Worm (Caenorhabditis elegans) whole organism, L4 larva: Measurements from ENCODE around the gene smu-2.

Experiments
- ZK546.5 ChIP-seq, 2 experiments: sonication (generic microtip); optimal IDR thresholded peaks; 2 replicates each; lab custom pipeline; 2017; ENCODE audit warnings: missing biosample characterization in 2 of 2, missing genetic modification characterization in 2 of 2
- aha-1 ChIP-seq: fragments of 150-350 bp; peaks from one replicate; lab custom pipeline; 2014; ENCODE audit warnings: missing biosample characterization, missing genetic modification characterization
- ces-1 ChIP-seq: fragments of 150-350 bp; sonication (generic microtip); optimal IDR thresholded peaks from 4 replicates; lab custom pipeline; 2014; ENCODE audit warnings: missing biosample characterization, missing genetic modification reagents, missing genetic modification characterization
- ctbp-1 ChIP-seq: fragments of 200-800 bp; sonication (Bioruptor generic); IDR thresholded peaks from 2 replicates; pipeline ENCODE4 v1.3.6; 2022; ENCODE audit warnings: missing genetic modification reagents, missing genetic modification characterization, missing compliant biosample characterization
- duxl-1 ChIP-seq: sonication (generic microtip); optimal IDR thresholded peaks from 2 replicates; lab custom pipeline; 2016; ENCODE audit warnings: mild to moderate bottlenecking, missing genetic modification characterization, moderate library complexity, missing compliant biosample characterization; ENCODE audit not compliant: poor library complexity
- egl-27 ChIP-seq: sonication (generic microtip); optimal IDR thresholded peaks from 3 replicates; lab custom pipeline; 2017; ENCODE audit warnings: missing biosample characterization, missing genetic modification reagents, missing genetic modification characterization
- fos-1 ChIP-seq: fragments of 150-350 bp; optimal IDR thresholded peaks from 2 replicates; lab custom pipeline; 2014; ENCODE audit warnings: missing biosample characterization, missing genetic modification characterization
- lin-13 ChIP-seq: fragments of 150-350 bp; optimal IDR thresholded peaks from 2 replicates; lab custom pipeline; 2014; ENCODE audit warnings: missing biosample characterization, missing genetic modification reagents, missing genetic modification characterization
- lin-15B ChIP-seq: fragments of 150-350 bp; sonication (generic microtip); optimal IDR thresholded peaks from 3 replicates; lab custom pipeline; 2014; ENCODE audit warnings: missing biosample characterization, missing genetic modification characterization
- lsy-2 ChIP-seq, 2 experiments: fragments of 150-350 bp in 1 of 2; sonication (generic microtip) in 1 of 2; optimal IDR thresholded peaks; 2 replicates each; lab custom pipeline; 2014 to 2017; ENCODE audit warnings: missing biosample characterization in 2 of 2, missing genetic modification characterization in 2 of 2
- mep-1 ChIP-seq: fragments of 150-350 bp; sonication (generic microtip); optimal IDR thresholded peaks from 3 replicates; lab custom pipeline; 2014; ENCODE audit warnings: missing biosample characterization, missing genetic modification characterization
- nhr-102 ChIP-seq: sonication (generic microtip); optimal IDR thresholded peaks from 2 replicates; lab custom pipeline; 2016; ENCODE audit warnings: mild to moderate bottlenecking, missing genetic modification characterization, moderate library complexity, missing compliant biosample characterization
- snpc-4 ChIP-seq: fragments of 150-350 bp; optimal IDR thresholded peaks from 2 replicates; lab custom pipeline; 2014; ENCODE audit warnings: missing biosample characterization, missing genetic modification characterization
- tra-1 ChIP-seq: fragments of 200-800 bp; sonication (Bioruptor generic); IDR thresholded peaks from 2 replicates; pipeline ENCODE4 v1.3.6; 2022; ENCODE audit warnings: missing genetic modification reagents, missing genetic modification characterization, missing compliant biosample characterization

DNA sequence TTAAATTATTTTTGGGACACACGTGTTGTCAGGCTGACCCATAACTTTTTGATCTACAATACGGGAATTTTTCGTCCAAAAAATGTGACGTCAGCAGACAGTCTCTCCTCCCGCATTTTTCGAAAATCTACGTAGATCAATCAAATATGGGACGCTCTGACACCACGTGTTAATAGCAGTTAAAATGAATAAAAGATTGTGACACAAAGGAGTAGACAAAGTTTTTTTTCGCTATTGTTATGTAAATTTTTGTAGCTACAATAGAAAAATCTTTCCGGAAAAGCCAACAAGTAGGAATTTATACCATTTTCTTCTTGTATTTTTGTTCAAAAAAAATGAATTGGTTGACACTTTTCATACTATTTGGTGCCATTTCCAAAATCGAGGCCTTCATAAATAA, 40.8 kb upstream of the smu-2 start, which contains the start of gene C16C8.27:
- no peak for TF ChIP-seq duxl-1 (tag; lab: Kevin White, UChicago)
- TF ChIP-seq mep-1, result no peak
- TF ChIP-seq ctbp-1 (GFP tag; lab: Robert Waterston, UW), result no peak
- TF ChIP-seq ces-1 (GFP tag; lab: Kevin White, UChicago), result no peak
- no peak for TF ChIP-seq lsy-2 (tag; optimal IDR thresholded peaks at IDR 0.05; lab: Kevin White, UChicago)
- TF ChIP-seq lin-15B, result no peak
- TF ChIP-seq snpc-4, result no peak
- no peak for TF ChIP-seq tra-1
- TF ChIP-seq ZK546.5 (tag; optimal IDR thresholded peaks at IDR 0.05; lab: Kevin White, UChicago), result no peak
- no peak for TF ChIP-seq lin-13 (GFP tag; lab: Kevin White, UChicago)
- no peak for TF ChIP-seq fos-1 (tag; lab: Kevin White, UChicago)
- no peak for TF ChIP-seq egl-27 (tag; lab: Kevin White, UChicago)
- TF ChIP-seq nhr-102 (tag; lab: Kevin White, UChicago), result no peak
- TF ChIP-seq aha-1 (tag; lab: Kevin White, UChicago), result no peak
